Fruit fly (Drosophila melanogaster): Measurements from ENCODE around the gene CG1722.

CG1722 gene

dm6 chrX:21281039-21281911 is 30.3 kb upstream of the CG1722 start, which contains the start of gene Mnr (continued):
- TF ChIP-seq Ssrp (tag; optimal IDR thresholded peaks at IDR 0.05) = no peak
- TF ChIP-seq CG13894 (tag; optimal IDR thresholded peaks at IDR 0.05) = peak; percentile 64
- TF ChIP-seq NC2β (GFP tag; optimal IDR thresholded peaks at IDR 0.05) = no peak
- no peak for TF ChIP-seq CG11695 (GFP tag; IDR thresholded peaks at IDR 0.05)
- TF ChIP-seq Bgb (GFP tag; IDR thresholded peaks at IDR 0.05; ENCODE audit: partially characterized antibody) = peak; percentile 43; the same call in 1 of the 2 replicates
- TF ChIP-seq pum (GFP tag; optimal IDR thresholded peaks at IDR 0.05) = no peak
- TF ChIP-seq aop (GFP tag; IDR thresholded peaks at IDR 0.05) = no peak
- no peak for TF ChIP-seq CG17385 (GFP tag; optimal IDR thresholded peaks at IDR 0.05)
- TF ChIP-seq CG42726 (GFP tag; IDR thresholded peaks at IDR 0.05; ENCODE audit: partially characterized antibody) = no peak
- TF ChIP-seq CG4282 (GFP tag; optimal IDR thresholded peaks at IDR 0.05) = no peak
- TF ChIP-seq Spps (tag; optimal IDR thresholded peaks at IDR 0.05) = no peak
- TF ChIP-seq CG4328 (GFP tag; optimal IDR thresholded peaks at IDR 0.05) = no peak
- TF ChIP-seq maf-S (GFP tag; optimal IDR thresholded peaks at IDR 0.05) = no peak
- no peak for TF ChIP-seq CG10366 (GFP tag; IDR thresholded peaks at IDR 0.05)
- peak; percentile 2 for TF ChIP-seq az2 (GFP tag; optimal IDR thresholded peaks at IDR 0.05)
- TF ChIP-seq CG31388 (GFP tag; optimal IDR thresholded peaks at IDR 0.05) = no peak
- no peak for TF ChIP-seq YL-1 (GFP tag; optimal IDR thresholded peaks at IDR 0.05)
- TF ChIP-seq sqz (GFP tag; optimal IDR thresholded peaks at IDR 0.05) = no peak
- peak; percentile 75 for TF ChIP-seq Med (GFP tag)
- 0 out of 2 replicates have a peak, but pooled peaks have one; percentile 20 for TF ChIP-seq Rfx (GFP tag; IDR thresholded peaks at IDR 0.05)
- no peak for TF ChIP-seq Sry-δ (GFP tag; optimal IDR thresholded peaks at IDR 0.05)
- peak; percentile 48; the same call in 1 of the 2 replicates for TF ChIP-seq CG32532 (GFP tag; IDR thresholded peaks at IDR 0.05)
- no peak for TF ChIP-seq Mrtf (GFP tag; IDR thresholded peaks at IDR 0.05)
- TF ChIP-seq Elba2 (GFP tag; optimal IDR thresholded peaks at IDR 0.05) = no peak
- no peak for TF ChIP-seq CG12236 (GFP tag; optimal IDR thresholded peaks at IDR 0.05)
- no peak for TF ChIP-seq CG6791 (GFP tag; IDR thresholded peaks at IDR 0.05; ENCODE audit: partially characterized antibody)
- no peak for TF ChIP-seq zf30C (GFP tag; optimal IDR thresholded peaks at IDR 0.05)
- no peak; the same call in 1 of the 2 replicates for TF ChIP-seq amos (GFP tag; IDR thresholded peaks at IDR 0.05; ENCODE audit: partially characterized antibody)
- no peak for TF ChIP-seq CG43689 (GFP tag; IDR thresholded peaks at IDR 0.05)
- TF ChIP-seq CG30403 (GFP tag; optimal IDR thresholded peaks at IDR 0.05) = peak; percentile 30
- no peak; the same call in 1 of the 2 replicates for TF ChIP-seq CG9215 (GFP tag; IDR thresholded peaks at IDR 0.05)
- no peak for TF ChIP-seq CG3995 (GFP tag; optimal IDR thresholded peaks at IDR 0.05)
- no peak for TF ChIP-seq Oaz (GFP tag; IDR thresholded peaks at IDR 0.05)
- TF ChIP-seq z (GFP tag; IDR thresholded peaks at IDR 0.05) = no peak
- no peak for TF ChIP-seq B-H1 (GFP tag; IDR thresholded peaks at IDR 0.05)
- TF ChIP-seq sna (GFP tag; IDR thresholded peaks at IDR 0.05; ENCODE audit: partially characterized antibody) = no peak
- peak; percentile 15; the same call in 1 of the 2 replicates for TF ChIP-seq E2f2 (GFP tag; IDR thresholded peaks at IDR 0.05)
- TF ChIP-seq cas (GFP tag; IDR thresholded peaks at IDR 0.05) = no peak
- TF ChIP-seq Asciz (GFP tag; optimal IDR thresholded peaks at IDR 0.05) = no peak
- TF ChIP-seq CG8944 (GFP tag; optimal IDR thresholded peaks at IDR 0.05) = no peak
- TF ChIP-seq CG8281 (tag; optimal IDR thresholded peaks at IDR 0.05) = no peak
- no peak for TF ChIP-seq Eip74EF (GFP tag; optimal IDR thresholded peaks at IDR 0.05)
- no peak for TF ChIP-seq ERR (GFP tag; optimal IDR thresholded peaks at IDR 0.05)
- no peak for TF ChIP-seq gfzf (GFP tag; optimal IDR thresholded peaks at IDR 0.05)
- TF ChIP-seq E2f1 (GFP tag; IDR thresholded peaks at IDR 0.05) = no peak
- no peak for TF ChIP-seq kay (GFP tag; optimal IDR thresholded peaks at IDR 0.05)
- TF ChIP-seq pros (GFP tag; optimal IDR thresholded peaks at IDR 0.05) = peak; percentile 49
- no peak for TF ChIP-seq CG5180 (GFP tag; optimal IDR thresholded peaks at IDR 0.05)
- TF ChIP-seq vnd (GFP tag; IDR thresholded peaks at IDR 0.05; ENCODE audit: partially characterized antibody) = no peak

Data from whole organism, embryonic.